Worm (Caenorhabditis elegans) whole organism, L4 larva: Measurements from ENCODE around the gene mcat-1.

Experiments used
- nhr-11 ChIP-seq: fragments of 150-350 bp; optimal IDR thresholded peaks from 2 replicates; lab custom pipeline; 2014; ENCODE audit warnings: missing biosample characterization, missing genetic modification characterization
- snpc-1.2 ChIP-seq: fragments of 200-800 bp; sonication (Bioruptor generic); IDR thresholded peaks from 2 replicates; pipeline ENCODE4 v1.3.6; 2022; ENCODE audit warnings: missing genetic modification reagents, missing genetic modification characterization, missing compliant biosample characterization

DNA sequence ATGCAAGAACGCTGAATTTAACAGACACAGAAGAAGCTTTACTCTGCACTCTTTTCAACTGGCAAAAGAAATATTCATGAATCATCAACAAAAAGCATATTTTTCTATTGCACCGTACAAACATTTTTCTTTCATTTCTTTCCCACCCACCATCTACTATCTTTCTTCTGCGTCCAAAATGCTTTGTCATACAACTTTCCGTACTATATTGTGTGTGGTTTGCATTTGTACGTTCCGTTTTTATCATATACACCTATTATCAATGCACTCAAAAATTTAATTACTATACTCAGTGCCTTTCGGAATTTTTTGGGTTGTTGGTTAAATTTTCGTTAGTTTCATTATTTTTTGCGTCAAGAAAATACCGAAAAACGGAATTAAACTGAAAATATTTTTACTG, 23.7 kb downstream of the mcat-1 start:
- TF ChIP-seq snpc-1.2 (GFP tag; lab: Robert Waterston, UW) = no peak
- no peak for TF ChIP-seq nhr-11 (tag; lab: Kevin White, UChicago)
